Worm (Caenorhabditis elegans): ENCODE results near the gene mtl-2.

mtl-2 gene

DNA sequence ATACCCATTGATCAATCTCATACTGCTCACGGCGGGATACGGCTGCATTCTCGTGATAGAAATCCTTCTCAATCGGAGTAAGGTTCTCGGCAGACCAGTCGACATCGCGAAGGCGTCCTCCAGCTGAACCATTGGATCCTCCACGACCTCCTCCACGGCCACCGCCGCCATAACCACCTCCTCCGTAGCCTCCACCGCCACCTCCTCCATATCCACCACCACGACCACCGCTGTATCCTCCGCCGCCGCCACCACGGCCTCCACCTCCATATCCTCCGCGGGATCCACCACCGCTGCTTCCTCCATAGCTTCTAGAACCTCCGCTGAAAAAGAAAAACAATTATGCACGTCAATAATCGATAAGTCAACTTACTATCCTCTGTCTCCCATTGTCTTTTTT lies 7.0 kb downstream of the mtl-2 start:
- TF ChIP-seq unc-62 (GFP tag; optimal IDR thresholded peaks at IDR 0.05): no peak

- TF ChIP-seq unc-62 (GFP tag; optimal IDR thresholded peaks at IDR 0.05): no peak
These were observed 8.5 kb downstream of the mtl-2 start for ce11 chrV:14010021-14010420.

ce11 chrV:14008353-14008859 lies 10.1 kb downstream of the mtl-2 start:
- TF ChIP-seq unc-62 (GFP tag; optimal IDR thresholded peaks at IDR 0.05): no peak

DNA sequence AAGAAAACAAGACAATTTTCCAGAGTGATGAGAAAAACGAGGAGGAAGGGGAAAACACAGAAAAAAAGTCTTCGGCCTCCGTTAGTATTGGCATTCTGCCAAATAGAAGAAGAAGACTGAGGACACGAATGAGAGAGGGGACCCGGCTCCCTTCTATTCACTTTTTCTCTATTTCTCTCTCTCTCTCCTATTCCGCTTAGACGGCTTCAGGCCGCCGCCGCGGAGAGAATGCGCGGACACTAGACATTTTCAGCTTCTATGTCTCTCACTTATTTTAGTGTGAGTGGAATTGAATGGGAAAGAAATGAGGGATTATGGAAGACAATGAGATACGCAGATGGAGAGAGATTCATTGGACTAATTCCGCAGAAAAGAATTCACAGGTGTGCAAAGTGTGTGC lies 11.7 kb downstream of the mtl-2 start:
- TF ChIP-seq unc-62 (GFP tag; optimal IDR thresholded peaks at IDR 0.05): no peak

DNA sequence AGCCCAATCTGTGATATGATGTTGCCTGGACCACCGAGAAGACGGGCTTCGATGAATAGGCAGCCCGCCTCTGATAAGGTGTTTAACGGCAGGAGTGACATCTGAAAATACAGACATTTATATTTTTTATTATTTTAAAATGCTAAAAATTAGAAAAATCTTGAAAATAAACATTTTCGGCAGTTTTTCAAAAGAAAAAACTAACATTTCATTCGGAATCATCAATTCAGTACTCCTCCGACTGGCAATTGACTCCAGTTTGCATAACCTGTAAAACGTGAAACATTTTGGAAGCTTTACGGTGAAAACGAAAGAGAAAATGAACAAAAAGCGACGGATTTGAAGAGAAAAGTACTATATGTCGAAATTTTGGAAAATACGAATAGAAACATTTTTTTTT lies 12.7 kb downstream of the mtl-2 start, which contains the start of gene ric-7:
TSS of gene ric-7 (minus strand) at position 101 of the 400 bp plus-strand sequence.
- TF ChIP-seq unc-62 (GFP tag; optimal IDR thresholded peaks at IDR 0.05): no peak

- TF ChIP-seq unc-62 (GFP tag; optimal IDR thresholded peaks at IDR 0.05): no peak
These were observed 14.1 kb downstream of the mtl-2 start for ce11 chrV:14004342-14004741.

- no peak for TF ChIP-seq unc-62 (GFP tag; optimal IDR thresholded peaks at IDR 0.05)
These were observed 14.8 kb downstream of the mtl-2 start for ce11 chrV:14003587-14004156.

- TF ChIP-seq unc-62 (GFP tag; optimal IDR thresholded peaks at IDR 0.05): no peak
These were observed 16.1 kb downstream of the mtl-2 start for ce11 chrV:14002402-14002801.

DNA sequence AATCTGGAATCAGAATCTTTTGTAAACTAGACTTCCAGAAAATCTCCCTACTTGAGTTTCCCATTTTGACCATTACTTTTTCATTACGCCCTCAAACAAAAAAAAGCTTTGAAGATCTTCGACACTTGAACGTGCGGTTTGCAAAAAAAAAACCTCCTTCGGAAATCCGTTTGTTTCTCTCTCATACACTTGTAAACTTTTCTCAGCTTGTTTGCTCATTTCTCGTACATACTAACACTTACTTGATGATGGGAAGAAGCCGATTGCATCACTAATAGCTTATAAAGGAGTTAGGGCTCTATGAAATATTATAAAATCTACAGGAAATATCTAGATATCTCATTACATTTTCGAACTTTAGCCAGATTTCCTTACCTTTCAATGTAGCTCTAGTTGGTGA lies 16.5 kb downstream of the mtl-2 start:
- no peak for TF ChIP-seq unc-62 (GFP tag; optimal IDR thresholded peaks at IDR 0.05)

DNA sequence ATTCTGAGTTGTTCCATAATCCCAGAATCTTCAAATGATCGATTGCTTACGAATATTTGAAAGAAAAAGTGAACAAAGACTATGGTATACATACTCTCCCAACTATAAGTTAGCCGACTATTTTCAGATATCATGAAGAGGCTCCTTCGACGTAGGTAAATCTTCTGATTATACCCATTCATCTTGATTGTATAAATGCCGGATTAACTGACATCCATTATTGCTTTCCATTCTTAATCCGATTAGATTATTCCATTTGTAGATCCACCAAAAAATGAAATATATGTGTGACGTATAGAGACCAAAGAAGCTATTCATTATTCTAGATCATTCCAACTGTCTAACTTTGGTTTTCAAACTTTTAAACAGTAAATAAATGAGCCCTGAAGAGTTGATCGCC lies 25.0 kb downstream of the mtl-2 start:
- TF ChIP-seq unc-62 (GFP tag; optimal IDR thresholded peaks at IDR 0.05): no peak

DNA sequence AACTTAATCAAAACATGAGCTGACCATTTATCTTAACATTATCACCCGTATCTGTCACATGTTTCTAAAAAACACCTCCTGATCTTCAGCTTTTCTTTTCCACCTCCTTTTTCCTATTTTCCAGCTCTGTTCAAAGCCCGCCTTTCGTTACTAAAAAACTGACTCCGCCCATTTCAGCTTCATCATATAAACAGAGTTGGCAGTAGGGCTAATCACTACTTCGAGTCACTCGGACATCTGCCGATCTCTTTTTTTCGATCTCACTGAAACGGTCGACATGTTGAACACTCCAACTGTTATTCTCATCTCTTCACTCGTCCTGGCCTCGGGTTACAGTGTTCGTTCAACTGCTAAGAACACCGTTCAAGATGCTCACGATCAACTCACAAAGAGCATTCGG lies 26.0 kb downstream of the mtl-2 start, which contains the start of gene droe-4:
TSS of gene droe-4 (plus strand) at position 172 of the 400 bp plus-strand sequence.
- no peak for TF ChIP-seq unc-62 (GFP tag; optimal IDR thresholded peaks at IDR 0.05)

- no peak for TF ChIP-seq unc-62 (GFP tag; optimal IDR thresholded peaks at IDR 0.05)
These were observed 31.6 kb downstream of the mtl-2 start for ce11 chrV:13986823-13987222.

ce11 chrV:13984828-13985227 lies 33.6 kb downstream of the mtl-2 start, which contains the start of gene end-1:
end-1 (plus strand) TSS chrV:13985128.
- no peak for TF ChIP-seq unc-62 (GFP tag; optimal IDR thresholded peaks at IDR 0.05)

DNA sequence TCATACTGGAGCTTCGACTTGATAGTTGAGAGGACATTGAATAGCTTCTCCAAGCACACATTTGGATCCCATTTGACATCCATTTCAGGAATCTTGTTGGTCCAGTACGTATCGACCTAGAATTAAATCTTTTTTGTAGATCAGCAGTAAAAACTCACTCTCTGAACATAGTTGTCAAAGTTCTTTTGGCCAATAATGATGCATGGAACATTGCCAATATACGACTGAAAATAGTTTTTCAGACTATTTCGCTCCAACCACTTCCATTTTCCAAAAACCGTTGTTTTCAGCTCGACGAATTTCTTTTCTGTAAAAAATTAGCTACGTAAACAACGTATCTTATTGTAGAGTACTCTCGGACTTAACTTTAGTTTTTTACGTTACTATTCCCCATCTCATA lies 36.8 kb downstream of the mtl-2 start:
- TF ChIP-seq unc-62 (GFP tag; optimal IDR thresholded peaks at IDR 0.05): no peak

- no peak for TF ChIP-seq unc-62 (GFP tag; optimal IDR thresholded peaks at IDR 0.05)
These were observed 37.7 kb downstream of the mtl-2 start, which contains the start of gene eol-1 for ce11 chrV:13980807-13981206. eol-1 (minus strand) TSS chrV:13980907.

All from whole organism, dauer.